Worm (Caenorhabditis elegans) whole organism, young adult: ENCODE data around the gene C56E6.4.

Experiments used
- C06A6.2 ChIP-seq: fragments of 200-800 bp; sonication (Bioruptor generic); conservative IDR thresholded peaks from 2 replicates; pipeline ENCODE4 v1.3.6; 2022; ENCODE audit warnings: missing genetic modification characterization, missing compliant biosample characterization
- C17E4.6 ChIP-seq: fragments of 200-800 bp; sonication (Bioruptor generic); IDR thresholded peaks from 2 replicates; pipeline ENCODE4 v1.3.6; 2022; ENCODE audit warnings: missing genetic modification reagents, missing genetic modification characterization, missing compliant biosample characterization
- F37B4.10 ChIP-seq: fragments of 200-800 bp; sonication (Bioruptor generic); IDR thresholded peaks from 2 replicates; pipeline ENCODE4 v1.3.6; 2022; ENCODE audit warnings: missing genetic modification characterization, missing compliant biosample characterization
- F55B11.4 ChIP-seq: sonication (generic microtip); optimal IDR thresholded peaks from 2 replicates; lab custom pipeline; 2016; ENCODE audit warnings: missing compliant biosample characterization, missing genetic modification characterization, borderline replicate concordance; ENCODE audit not compliant: insufficient read depth
- F57A8.1 ChIP-seq: fragments of 200-800 bp; sonication (Bioruptor generic); optimal IDR thresholded peaks from 2 replicates; lab custom pipeline; 2018; ENCODE audit warnings: mild to moderate bottlenecking, missing genetic modification characterization, moderate library complexity, missing compliant biosample characterization
- K11D2.4 ChIP-seq: fragments of 200-800 bp; sonication (Bioruptor generic); IDR thresholded peaks from 2 replicates; pipeline ENCODE4 v1.3.6; 2022; ENCODE audit warnings: missing genetic modification reagents, missing genetic modification characterization, missing compliant biosample characterization
- Y53F4B.3 ChIP-seq: fragments of 200-800 bp; sonication (Bioruptor generic); IDR thresholded peaks from 2 replicates; pipeline ENCODE4 v1.3.6; 2022; ENCODE audit warnings: missing genetic modification reagents, missing genetic modification characterization, missing compliant biosample characterization
- Y53G8AR.9 ChIP-seq: fragments of 200-800 bp; sonication (Bioruptor generic); conservative IDR thresholded peaks from 2 replicates; pipeline ENCODE4 v1.3.6; 2022; ENCODE audit warnings: missing genetic modification reagents, missing genetic modification characterization, missing compliant biosample characterization
- Y56A3A.18 ChIP-seq: fragments of 200-800 bp; sonication (Bioruptor generic); IDR thresholded peaks from 2 replicates; pipeline ENCODE4 v1.3.6; 2022; ENCODE audit warnings: missing genetic modification reagents, missing genetic modification characterization, missing compliant biosample characterization
- ama-1 ChIP-seq, 3 experiments: fragments of 150-350 bp in 1 of 3; sonication (generic microtip) in 2 of 3; optimal IDR thresholded peaks; 2 replicates each; lab custom pipeline; 2014 to 2018; ENCODE audit warnings: missing biosample characterization in 2 of 3, missing genetic modification characterization in 2 of 3, missing genetic modification reagents in 2 of 3
- aptf-3 ChIP-seq: fragments of 200-800 bp; sonication (Bioruptor generic); IDR thresholded peaks from 2 replicates; pipeline ENCODE4 v1.3.6; 2022; ENCODE audit warnings: missing genetic modification characterization, missing compliant biosample characterization
- atf-7 ChIP-seq: sonication (generic microtip); optimal IDR thresholded peaks from 2 replicates; lab custom pipeline; 2017; ENCODE audit warnings: mild to moderate bottlenecking, missing genetic modification characterization, missing compliant biosample characterization
- attf-6 ChIP-seq: fragments of 200-800 bp; sonication (Bioruptor generic); IDR thresholded peaks from 2 replicates; pipeline ENCODE4 v1.3.6; 2022; ENCODE audit warnings: missing genetic modification reagents, missing genetic modification characterization, missing compliant biosample characterization
- ccch-3 ChIP-seq: fragments of 200-800 bp; sonication (Bioruptor generic); optimal IDR thresholded peaks from 2 replicates; lab custom pipeline; 2018; ENCODE audit warnings: mild to moderate bottlenecking, missing genetic modification characterization, missing compliant biosample characterization
- cebp-1 ChIP-seq, 2 experiments: fragments of 200-800 bp in 1 of 2; sonication (Bioruptor generic) in 1 of 2; sonication (generic microtip) in 1 of 2; IDR thresholded peaks in 1 of 2; optimal IDR thresholded peaks in 1 of 2; 2 replicates each; pipeline versions ENCODE4 v1.3.6 to Lab custom; 2017 to 2022; ENCODE audit warnings: missing compliant biosample characterization in 2 of 2, missing genetic modification characterization in 2 of 2, mild to moderate bottlenecking in 1 of 2, missing genetic modification reagents in 1 of 2, moderate library complexity in 1 of 2
- ceh-58 ChIP-seq: fragments of 200-800 bp; sonication (Bioruptor generic); IDR thresholded peaks from 2 replicates; pipeline ENCODE4 v1.3.6; 2022; ENCODE audit warnings: missing genetic modification characterization, missing compliant biosample characterization
- ceh-79 ChIP-seq: sonication (generic microtip); optimal IDR thresholded peaks from 2 replicates; lab custom pipeline; 2017; ENCODE audit warnings: mild to moderate bottlenecking, missing genetic modification characterization, missing compliant biosample characterization
- ceh-91 ChIP-seq: fragments of 200-800 bp; sonication (Bioruptor generic); IDR thresholded peaks from 2 replicates; pipeline ENCODE4 v1.3.6; 2022; ENCODE audit warnings: missing genetic modification reagents, missing genetic modification characterization, missing compliant biosample characterization
- chd-7 ChIP-seq: sonication (generic microtip); optimal IDR thresholded peaks from 2 replicates; lab custom pipeline; 2016; ENCODE audit warnings: mild to moderate bottlenecking, missing genetic modification characterization, moderate library complexity, missing compliant biosample characterization
- dox-1 ChIP-seq: fragments of 200-800 bp; sonication (Bioruptor generic); IDR thresholded peaks from 2 replicates; pipeline ENCODE4 v1.3.6; 2022; ENCODE audit warnings: missing genetic modification reagents, missing genetic modification characterization, missing compliant biosample characterization
- dpl-1 ChIP-seq: fragments of 150-350 bp; optimal IDR thresholded peaks from 2 replicates; lab custom pipeline; 2014; ENCODE audit warnings: missing biosample characterization, missing genetic modification reagents, missing genetic modification characterization
- egl-44 ChIP-seq: fragments of 200-800 bp; sonication (Bioruptor generic); IDR thresholded peaks from 2 replicates; pipeline ENCODE4 v1.3.6; 2022; ENCODE audit warnings: missing genetic modification reagents, missing genetic modification characterization, missing compliant biosample characterization
- egrh-3 ChIP-seq: fragments of 200-800 bp; sonication (Bioruptor generic); IDR thresholded peaks from 2 replicates; pipeline ENCODE4 v1.3.6; 2022; ENCODE audit warnings: missing genetic modification reagents, missing genetic modification characterization, missing compliant biosample characterization
- ekl-4 ChIP-seq: fragments of 200-800 bp; sonication (Bioruptor generic); IDR thresholded peaks from 2 replicates; pipeline ENCODE4 v1.3.6; 2022; ENCODE audit warnings: missing genetic modification reagents, missing genetic modification characterization, missing compliant biosample characterization
- fkh-3 ChIP-seq: sonication (generic microtip); optimal IDR thresholded peaks from 2 replicates; lab custom pipeline; 2016; ENCODE audit warnings: mild to moderate bottlenecking, missing genetic modification characterization, missing compliant biosample characterization
- hmg-1.2 ChIP-seq: fragments of 200-800 bp; sonication (Bioruptor generic); IDR thresholded peaks from 2 replicates; pipeline ENCODE4 v1.3.6; 2022; ENCODE audit warnings: missing genetic modification reagents, missing genetic modification characterization, missing compliant biosample characterization
- hmg-20 ChIP-seq: fragments of 200-800 bp; sonication (Bioruptor generic); IDR thresholded peaks from 2 replicates; pipeline ENCODE4 v1.3.6; 2022; ENCODE audit warnings: missing genetic modification reagents, missing genetic modification characterization, missing compliant biosample characterization
- hrde-1 ChIP-seq: sonication (generic microtip); optimal IDR thresholded peaks from 2 replicates; lab custom pipeline; 2016; ENCODE audit warnings: missing genetic modification characterization, mild to moderate bottlenecking, missing compliant biosample characterization, moderate library complexity, missing genotype, missing genetic modification reagents, borderline replicate concordance
- hsf-1 ChIP-seq: fragments of 200-800 bp; sonication (Bioruptor generic); IDR thresholded peaks from 2 replicates; pipeline ENCODE4 v1.3.6; 2022; ENCODE audit warnings: missing genetic modification reagents, missing genetic modification characterization, missing compliant biosample characterization
- lir-1 ChIP-seq: fragments of 200-800 bp; sonication (Bioruptor generic); conservative IDR thresholded peaks from 2 replicates; pipeline ENCODE4 v1.3.6; 2022; ENCODE audit warnings: missing genetic modification reagents, missing genetic modification characterization, missing compliant biosample characterization
- lsl-1 ChIP-seq: fragments of 200-800 bp; sonication (Bioruptor generic); optimal IDR thresholded peaks from 2 replicates; lab custom pipeline; 2018; ENCODE audit warnings: mild to moderate bottlenecking, missing genetic modification characterization, moderate library complexity, missing compliant biosample characterization
- madf-6 ChIP-seq: fragments of 200-800 bp; sonication (Bioruptor generic); IDR thresholded peaks from 2 replicates; pipeline ENCODE4 v1.3.6; 2022; ENCODE audit warnings: missing genetic modification reagents, missing genetic modification characterization, missing compliant biosample characterization
- madf-8 ChIP-seq: fragments of 200-800 bp; sonication (Bioruptor generic); conservative IDR thresholded peaks from 2 replicates; pipeline ENCODE4 v1.3.6; 2022; ENCODE audit warnings: missing genetic modification reagents, missing genetic modification characterization, missing compliant biosample characterization
- mel-28 ChIP-seq: sonication (generic microtip); optimal IDR thresholded peaks from 2 replicates; lab custom pipeline; 2016; ENCODE audit warnings: borderline replicate concordance, mild to moderate bottlenecking, missing genetic modification characterization, missing compliant biosample characterization
- mes-4 ChIP-seq: sonication (generic microtip); optimal IDR thresholded peaks from 2 replicates; lab custom pipeline; 2016; ENCODE audit warnings: missing genotype, missing genetic modification characterization, missing compliant biosample characterization
- mxl-1 ChIP-seq: sonication (generic microtip); optimal IDR thresholded peaks from 2 replicates; lab custom pipeline; 2016; ENCODE audit warnings: missing genetic modification characterization, missing compliant biosample characterization
- nfyb-1 ChIP-seq: fragments of 200-800 bp; sonication (Bioruptor generic); IDR thresholded peaks from 2 replicates; pipeline ENCODE4 v1.3.6; 2022; ENCODE audit warnings: missing genetic modification reagents, missing genetic modification characterization, missing compliant biosample characterization
- nhr-120 ChIP-seq: fragments of 200-800 bp; sonication (Bioruptor generic); IDR thresholded peaks from 2 replicates; pipeline ENCODE4 v1.3.6; 2022; ENCODE audit warnings: missing genetic modification characterization, missing compliant biosample characterization
- pbrm-1 ChIP-seq: fragments of 200-800 bp; sonication (Bioruptor generic); IDR thresholded peaks from 2 replicates; pipeline ENCODE4 v1.3.6; 2022; ENCODE audit warnings: missing genetic modification reagents, missing genetic modification characterization, missing compliant biosample characterization
- rcor-1 ChIP-seq: fragments of 200-800 bp; sonication (Bioruptor generic); IDR thresholded peaks from 2 replicates; pipeline ENCODE4 v1.3.6; 2022; ENCODE audit warnings: missing genetic modification reagents, missing genetic modification characterization, missing compliant biosample characterization
- rpc-1 ChIP-seq, 2 experiments: fragments of 150-350 bp in 1 of 2; sonication (generic microtip) in 1 of 2; optimal IDR thresholded peaks; 2 replicates each; lab custom pipeline; 2014 to 2018; ENCODE audit warnings: missing biosample characterization in 1 of 2, missing genetic modification characterization in 1 of 2, missing genetic modification reagents in 1 of 2, missing genotype in 1 of 2
- snpc-4 ChIP-seq, 5 experiments: fragments of 150-350 bp in 1 of 5; sonication (generic microtip) in 4 of 5; optimal IDR thresholded peaks; 2 replicates each; lab custom pipeline; 2014 to 2018; ENCODE audit warnings: missing genetic modification characterization in 5 of 5, missing biosample characterization in 3 of 5, antibody characterized with exemption in 2 of 5, mild to moderate bottlenecking in 2 of 5, missing compliant biosample characterization in 2 of 5, missing genotype in 2 of 5, moderate library complexity in 2 of 5, missing genetic modification reagents in 1 of 5
- somi-1 ChIP-seq: fragments of 200-800 bp; sonication (Bioruptor generic); optimal IDR thresholded peaks from 2 replicates; lab custom pipeline; 2018; ENCODE audit warnings: mild to moderate bottlenecking, missing genetic modification characterization, missing compliant biosample characterization
- tbx-9 ChIP-seq: sonication (generic microtip); optimal IDR thresholded peaks from 2 replicates; lab custom pipeline; 2016; ENCODE audit warnings: borderline replicate concordance, missing genetic modification characterization, inconsistent platforms, missing compliant biosample characterization
- unc-62 ChIP-seq: fragments of 150-350 bp; optimal IDR thresholded peaks from 2 replicates; lab custom pipeline; 2014; ENCODE audit warnings: missing biosample characterization, missing genetic modification reagents, missing genetic modification characterization
- xnd-1 ChIP-seq: sonication (generic microtip); optimal IDR thresholded peaks from 2 replicates; lab custom pipeline; 2016; ENCODE audit warnings: missing genotype, missing genetic modification reagents, missing genetic modification characterization, missing compliant biosample characterization
- ztf-26 ChIP-seq: sonication (generic microtip); optimal IDR thresholded peaks from 2 replicates; lab custom pipeline; 2017; ENCODE audit warnings: missing genetic modification characterization, missing compliant biosample characterization

The C56E6.4 gene

DNA sequence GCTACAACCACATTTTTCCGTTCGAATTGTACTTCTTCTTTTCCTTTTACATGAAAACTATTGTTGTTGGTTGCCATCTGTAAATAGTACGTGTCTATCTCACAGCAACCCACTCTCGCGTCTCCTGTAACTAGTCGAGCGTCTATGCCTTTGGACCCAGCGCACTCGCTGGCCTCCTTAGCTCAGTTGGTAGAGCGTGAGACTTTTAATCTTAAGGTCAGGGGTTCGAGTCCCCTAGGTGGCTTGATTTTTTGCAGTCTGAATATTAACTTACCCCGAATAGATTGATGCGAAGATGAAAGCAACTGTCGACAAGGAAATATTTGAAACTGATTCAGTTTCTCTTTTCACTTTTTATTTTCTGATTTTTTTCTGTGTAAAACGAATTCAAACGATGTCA, 36.5 kb upstream of the C56E6.4 start, which contains the start of gene mpz-3 (continued):
- peak; percentile 44; the same call in 1 of the 2 replicates for TF ChIP-seq pbrm-1 (GFP tag; lab: Robert Waterston, UW)
- TF ChIP-seq K11D2.4 = no peak
- TF ChIP-seq ceh-91 (GFP tag; lab: Robert Waterston, UW) = peak; percentile 21; the same call in 1 of the 2 replicates
- TF ChIP-seq F37B4.10 = no peak
- TF ChIP-seq rcor-1 (GFP tag; lab: Robert Waterston, UW) = no peak; the same call in 1 of the 2 replicates
- TF ChIP-seq hmg-20 (GFP tag; lab: Robert Waterston, UW) = no peak
- TF ChIP-seq rpc-1 (optimal IDR thresholded peaks at IDR 0.05; lab: Kevin White, UChicago) = peak; percentile 55
- TF ChIP-seq rpc-1 (tag; optimal IDR thresholded peaks at IDR 0.05; lab: Kevin White, UChicago) = peak; percentile 80
- no peak for TF ChIP-seq F57A8.1
- TF ChIP-seq aptf-3 (GFP tag; lab: Robert Waterston, UW) = no peak
- TF ChIP-seq dpl-1 (GFP tag; lab: Kevin White, UChicago) = no peak
- no peak for TF ChIP-seq Y53G8AR.9
- no peak for TF ChIP-seq somi-1 (GFP tag; lab: Kevin White, UChicago)
- TF ChIP-seq ztf-26 (tag; lab: Kevin White, UChicago) = peak; percentile 9
- no peak for TF ChIP-seq mes-4 (tag; lab: Kevin White, UChicago)
- no peak for TF ChIP-seq ekl-4 (GFP tag; lab: Robert Waterston, UW)
- peak; percentile 20; the same call in 1 of the 2 replicates for TF ChIP-seq madf-8 (GFP tag; lab: Robert Waterston, UW)
- no peak for TF ChIP-seq lsl-1 (GFP tag; lab: Kevin White, UChicago)
- 0 out of 2 replicates have a peak, but pooled peaks have one; percentile 14 for TF ChIP-seq lir-1 (GFP tag; lab: Robert Waterston, UW)
- 0 out of 2 replicates have a peak, but pooled peaks have one; percentile 19 for TF ChIP-seq C17E4.6
- TF ChIP-seq egl-44 = 0 out of 2 replicates have a peak, but pooled peaks have one; percentile 48
- no peak for TF ChIP-seq ama-1 (optimal IDR thresholded peaks at IDR 0.05; lab: Kevin White, UChicago)
- TF ChIP-seq ama-1 (GFP tag; optimal IDR thresholded peaks at IDR 0.05; lab: Kevin White, UChicago) = peak in 1 of 2 experiments; percentile 8
- TF ChIP-seq cebp-1 (GFP tag; IDR thresholded peaks at IDR 0.05; lab: Robert Waterston, UW) = no peak
- no peak for TF ChIP-seq cebp-1 (tag; optimal IDR thresholded peaks at IDR 0.05; lab: Kevin White, UChicago)
- no peak for TF ChIP-seq fkh-3
- no peak for TF ChIP-seq mxl-1 (tag; lab: Kevin White, UChicago)
- no peak for TF ChIP-seq madf-6 (GFP tag; lab: Robert Waterston, UW)
- no peak for TF ChIP-seq hsf-1
- TF ChIP-seq hmg-1.2 = peak; percentile 70
- TF ChIP-seq F55B11.4 (tag; lab: Kevin White, UChicago) = no peak
- no peak for TF ChIP-seq Y53F4B.3 (GFP tag; lab: Robert Waterston, UW)
- no peak for TF ChIP-seq tbx-9 (tag; lab: Kevin White, UChicago)
- no peak for TF ChIP-seq hrde-1
- TF ChIP-seq snpc-4 (GFP tag; optimal IDR thresholded peaks at IDR 0.05; lab: Kevin White, UChicago) = peak; percentile 27
- TF ChIP-seq snpc-4 (tag; optimal IDR thresholded peaks at IDR 0.05; lab: Kevin White, UChicago) = no peak
- no peak for TF ChIP-seq egrh-3 (GFP tag; lab: Robert Waterston, UW)
- no peak for TF ChIP-seq ceh-58
- TF ChIP-seq chd-7 = no peak
- no peak for TF ChIP-seq mel-28 (tag; lab: Kevin White, UChicago)
- TF ChIP-seq C06A6.2 (GFP tag; lab: Robert Waterston, UW) = no peak
- TF ChIP-seq xnd-1 = no peak
- TF ChIP-seq unc-62 (GFP tag; lab: Kevin White, UChicago) = no peak
- TF ChIP-seq dox-1 (GFP tag; lab: Robert Waterston, UW) = no peak
- TF ChIP-seq ceh-79 (tag; lab: Kevin White, UChicago) = no peak
- no peak for TF ChIP-seq atf-7 (tag; lab: Kevin White, UChicago)
- TF ChIP-seq attf-6 = no peak
- no peak for TF ChIP-seq ccch-3
- TF ChIP-seq nhr-120 (GFP tag; lab: Robert Waterston, UW) = no peak
- no peak for TF ChIP-seq nfyb-1
- no peak for TF ChIP-seq Y56A3A.18 (GFP tag; lab: Robert Waterston, UW)
